Fruit fly (Drosophila melanogaster) whole organism, prepupa: ENCODE measurements around the gene CG5888.

Experiments used
- CG9139 ChIP-seq: fragments of 200-800 bp; sonication (Bioruptor generic); optimal IDR thresholded peaks from 3 replicates; lab custom pipeline; 2017; ENCODE audit warnings: missing biosample characterization, mild to moderate bottlenecking, missing genetic modification characterization
- Gug ChIP-seq: fragments of 200-800 bp; sonication (Bioruptor generic); IDR thresholded peaks from 2 replicates; pipeline ENCODE4 v1.3.6; 2022; ENCODE audit warnings: missing biosample characterization, missing genetic modification characterization
- Sox102F ChIP-seq: fragments of 200-800 bp; sonication (Bioruptor generic); optimal IDR thresholded peaks from 2 replicates; lab custom pipeline; 2016; ENCODE audit warnings: missing biosample characterization, mild to moderate bottlenecking, missing genetic modification characterization
- acj6 ChIP-seq: fragments of 200-800 bp; sonication (Bioruptor generic); optimal IDR thresholded peaks from 3 replicates; lab custom pipeline; 2016; ENCODE audit warnings: missing biosample characterization, missing genetic modification characterization
- fd59A ChIP-seq: fragments of 200-800 bp; sonication (Bioruptor generic); optimal IDR thresholded peaks from 2 replicates; lab custom pipeline; 2017; ENCODE audit warnings: missing biosample characterization, mild to moderate bottlenecking, missing genetic modification characterization, missing genetic modification reagents
- fkh ChIP-seq: fragments of 200-800 bp; sonication (Bioruptor generic); optimal IDR thresholded peaks from 3 replicates; lab custom pipeline; 2017; ENCODE audit warnings: missing biosample characterization, mild to moderate bottlenecking, missing genetic modification characterization, moderate library complexity
- ss ChIP-seq, 2 experiments: fragments of 200-800 bp; sonication (Bioruptor generic); optimal IDR thresholded peaks; 2 replicates in 1 of 2; 3 replicates in 1 of 2; lab custom pipeline; 2017 to 2018; ENCODE audit warnings: mild to moderate bottlenecking in 2 of 2, missing biosample characterization in 2 of 2, missing genetic modification characterization in 2 of 2, moderate library complexity in 1 of 2

DNA sequence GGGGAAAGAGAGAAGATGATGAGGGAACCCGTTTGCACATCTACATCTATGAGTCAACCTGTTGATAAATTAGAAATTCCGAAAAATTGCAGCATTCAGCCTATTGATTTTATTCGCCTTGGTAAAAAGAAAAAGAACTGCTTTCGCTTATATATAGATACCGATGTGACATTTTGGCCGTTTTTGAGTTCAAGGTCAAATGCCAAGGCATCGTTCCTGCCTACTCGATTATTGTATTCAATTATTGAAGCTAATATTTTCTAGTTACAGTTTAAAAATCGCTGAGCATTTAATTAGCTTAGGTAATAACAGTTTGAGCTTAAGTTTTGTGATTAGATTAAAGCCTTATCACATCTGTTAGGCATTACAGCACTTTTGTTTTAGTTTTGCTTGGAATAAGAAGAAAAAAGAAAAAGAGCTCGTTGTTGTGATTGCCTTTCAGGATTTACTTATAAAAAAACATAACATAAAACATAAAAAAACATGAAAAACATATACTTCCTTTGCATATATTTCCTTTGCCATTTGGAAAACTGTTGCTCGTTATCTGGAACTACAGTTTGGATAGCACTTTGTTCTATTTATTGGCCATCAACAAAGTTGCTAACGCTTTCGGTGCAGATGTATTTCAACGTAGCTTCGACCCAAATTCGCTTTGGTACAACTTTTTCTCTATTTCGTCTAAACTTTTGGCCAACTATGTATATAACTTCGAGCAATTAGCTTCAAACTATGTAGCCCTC is 45.9 kb upstream of the CG5888 start:
- no peak for TF ChIP-seq fkh (GFP tag; lab: Kevin White, UChicago)
- TF ChIP-seq CG9139 (GFP tag; lab: Kevin White, UChicago): no peak
- no peak for TF ChIP-seq ss (GFP tag; optimal IDR thresholded peaks at IDR 0.05; lab: Kevin White, UChicago)
- no peak for TF ChIP-seq fd59A (GFP tag; lab: Kevin White, UChicago)
- no peak for TF ChIP-seq Sox102F (GFP tag; lab: Kevin White, UChicago)
- no peak for TF ChIP-seq Gug (GFP tag; lab: Robert Waterston, UW)
- no peak for TF ChIP-seq acj6 (GFP tag; lab: Kevin White, UChicago)
